Worm (Caenorhabditis elegans) whole organism, young adult: ENCODE data around the gene plx-1.
A peak's percentile ranks its signal among the peaks of the same experiment; 100 is the strongest.

Source experiments
- B0019.2 ChIP-seq: fragments of 200-800 bp; sonication (Bioruptor generic); conservative IDR thresholded peaks from 2 replicates; pipeline ENCODE4 v1.3.6; 2022; ENCODE audit warnings: missing genetic modification reagents, missing genetic modification characterization, missing compliant biosample characterization
- C06A6.2 ChIP-seq: fragments of 200-800 bp; sonication (Bioruptor generic); conservative IDR thresholded peaks from 2 replicates; pipeline ENCODE4 v1.3.6; 2022; ENCODE audit warnings: missing genetic modification characterization, missing compliant biosample characterization
- C17E4.6 ChIP-seq: fragments of 200-800 bp; sonication (Bioruptor generic); IDR thresholded peaks from 2 replicates; pipeline ENCODE4 v1.3.6; 2022; ENCODE audit warnings: missing genetic modification reagents, missing genetic modification characterization, missing compliant biosample characterization
- F22D6.2 ChIP-seq: sonication (generic microtip); optimal IDR thresholded peaks from 2 replicates; lab custom pipeline; 2016; ENCODE audit warnings: mild to moderate bottlenecking, missing genetic modification characterization, missing compliant biosample characterization
- F23B12.7 ChIP-seq: sonication (generic microtip); optimal IDR thresholded peaks from 2 replicates; lab custom pipeline; 2017; ENCODE audit warnings: missing genetic modification characterization, mild to moderate bottlenecking, missing compliant biosample characterization, antibody characterized with exemption, moderate library complexity; ENCODE audit not compliant: insufficient read depth
- F33H1.4 ChIP-seq: fragments of 200-800 bp; sonication (Bioruptor generic); IDR thresholded peaks from 2 replicates; pipeline ENCODE4 v1.3.6; 2022; ENCODE audit warnings: missing genetic modification reagents, missing genetic modification characterization, missing compliant biosample characterization
- K12H6.12 ChIP-seq: fragments of 200-800 bp; sonication (Bioruptor generic); optimal IDR thresholded peaks from 2 replicates; lab custom pipeline; 2018; ENCODE audit warnings: mild to moderate bottlenecking, missing genetic modification characterization, missing compliant biosample characterization
- T26A5.8 ChIP-seq: sonication (generic microtip); optimal IDR thresholded peaks from 2 replicates; lab custom pipeline; 2016; ENCODE audit warnings: missing genetic modification characterization, missing compliant biosample characterization
- Y53G8AR.9 ChIP-seq: fragments of 200-800 bp; sonication (Bioruptor generic); conservative IDR thresholded peaks from 2 replicates; pipeline ENCODE4 v1.3.6; 2022; ENCODE audit warnings: missing genetic modification reagents, missing genetic modification characterization, missing compliant biosample characterization
- Y56A3A.18 ChIP-seq: fragments of 200-800 bp; sonication (Bioruptor generic); IDR thresholded peaks from 2 replicates; pipeline ENCODE4 v1.3.6; 2022; ENCODE audit warnings: missing genetic modification reagents, missing genetic modification characterization, missing compliant biosample characterization
- Y95B8A.8 ChIP-seq: fragments of 200-800 bp; sonication (Bioruptor generic); IDR thresholded peaks from 2 replicates; pipeline ENCODE4 v1.3.6; 2022; ENCODE audit warnings: missing genetic modification reagents, missing genetic modification characterization, missing compliant biosample characterization
- ZK185.1 ChIP-seq: sonication (generic microtip); optimal IDR thresholded peaks from 2 replicates; lab custom pipeline; 2016; ENCODE audit warnings: mild to moderate bottlenecking, missing genetic modification characterization, missing compliant biosample characterization; ENCODE audit not compliant: poor library complexity, severe bottlenecking
- ama-1 ChIP-seq, 3 experiments: fragments of 150-350 bp in 1 of 3; sonication (generic microtip) in 2 of 3; optimal IDR thresholded peaks; 2 replicates each; lab custom pipeline; 2014 to 2018; ENCODE audit warnings: missing biosample characterization in 2 of 3, missing genetic modification characterization in 2 of 3, missing genetic modification reagents in 2 of 3
- atf-7 ChIP-seq: sonication (generic microtip); optimal IDR thresholded peaks from 2 replicates; lab custom pipeline; 2017; ENCODE audit warnings: mild to moderate bottlenecking, missing genetic modification characterization, missing compliant biosample characterization
- ceh-58 ChIP-seq: fragments of 200-800 bp; sonication (Bioruptor generic); IDR thresholded peaks from 2 replicates; pipeline ENCODE4 v1.3.6; 2022; ENCODE audit warnings: missing genetic modification characterization, missing compliant biosample characterization
- ceh-79 ChIP-seq: sonication (generic microtip); optimal IDR thresholded peaks from 2 replicates; lab custom pipeline; 2017; ENCODE audit warnings: mild to moderate bottlenecking, missing genetic modification characterization, missing compliant biosample characterization
- ceh-91 ChIP-seq: fragments of 200-800 bp; sonication (Bioruptor generic); IDR thresholded peaks from 2 replicates; pipeline ENCODE4 v1.3.6; 2022; ENCODE audit warnings: missing genetic modification reagents, missing genetic modification characterization, missing compliant biosample characterization
- die-1 ChIP-seq: sonication (generic microtip); optimal IDR thresholded peaks from 2 replicates; lab custom pipeline; 2016; ENCODE audit warnings: missing genotype, mild to moderate bottlenecking, missing genetic modification characterization, missing compliant biosample characterization
- dox-1 ChIP-seq: fragments of 200-800 bp; sonication (Bioruptor generic); IDR thresholded peaks from 2 replicates; pipeline ENCODE4 v1.3.6; 2022; ENCODE audit warnings: missing genetic modification reagents, missing genetic modification characterization, missing compliant biosample characterization
- dpff-1 ChIP-seq: sonication (generic microtip); optimal IDR thresholded peaks from 2 replicates; lab custom pipeline; 2017; ENCODE audit warnings: mild to moderate bottlenecking, missing genetic modification characterization, missing compliant biosample characterization
- efl-1 ChIP-seq: fragments of 150-350 bp; optimal IDR thresholded peaks from 2 replicates; lab custom pipeline; 2014; ENCODE audit warnings: missing biosample characterization, missing genetic modification reagents, missing genetic modification characterization
- egrh-3 ChIP-seq: fragments of 200-800 bp; sonication (Bioruptor generic); IDR thresholded peaks from 2 replicates; pipeline ENCODE4 v1.3.6; 2022; ENCODE audit warnings: missing genetic modification reagents, missing genetic modification characterization, missing compliant biosample characterization
- fkh-3 ChIP-seq: sonication (generic microtip); optimal IDR thresholded peaks from 2 replicates; lab custom pipeline; 2016; ENCODE audit warnings: mild to moderate bottlenecking, missing genetic modification characterization, missing compliant biosample characterization
- him-1 ChIP-seq: sonication (generic microtip); optimal IDR thresholded peaks from 2 replicates; lab custom pipeline; 2016; ENCODE audit warnings: missing genotype, missing genetic modification reagents, missing genetic modification characterization, missing compliant biosample characterization
- hlh-12 ChIP-seq: sonication (generic microtip); optimal IDR thresholded peaks from 2 replicates; lab custom pipeline; 2016; ENCODE audit warnings: missing genetic modification characterization, missing compliant biosample characterization
- lin-26 ChIP-seq: fragments of 200-800 bp; sonication (Bioruptor generic); IDR thresholded peaks from 2 replicates; pipeline ENCODE4 v1.3.6; 2022; ENCODE audit warnings: missing genetic modification reagents, missing genetic modification characterization, missing compliant biosample characterization
- lin-40 ChIP-seq: sonication (generic microtip); optimal IDR thresholded peaks from 2 replicates; lab custom pipeline; 2016; ENCODE audit warnings: missing genetic modification characterization, mild to moderate bottlenecking, missing compliant biosample characterization, missing genotype, missing genetic modification reagents
- lsl-1 ChIP-seq: fragments of 200-800 bp; sonication (Bioruptor generic); optimal IDR thresholded peaks from 2 replicates; lab custom pipeline; 2018; ENCODE audit warnings: mild to moderate bottlenecking, missing genetic modification characterization, moderate library complexity, missing compliant biosample characterization
- madf-3 ChIP-seq: fragments of 200-800 bp; sonication (Bioruptor generic); IDR thresholded peaks from 2 replicates; pipeline ENCODE4 v1.3.6; 2022; ENCODE audit warnings: missing genetic modification reagents, missing genetic modification characterization, missing compliant biosample characterization
- madf-6 ChIP-seq: fragments of 200-800 bp; sonication (Bioruptor generic); IDR thresholded peaks from 2 replicates; pipeline ENCODE4 v1.3.6; 2022; ENCODE audit warnings: missing genetic modification reagents, missing genetic modification characterization, missing compliant biosample characterization
- mel-28 ChIP-seq: sonication (generic microtip); optimal IDR thresholded peaks from 2 replicates; lab custom pipeline; 2016; ENCODE audit warnings: borderline replicate concordance, mild to moderate bottlenecking, missing genetic modification characterization, missing compliant biosample characterization
- nhr-27 ChIP-seq: fragments of 200-800 bp; sonication (Bioruptor generic); optimal IDR thresholded peaks from 2 replicates; lab custom pipeline; 2018; ENCODE audit warnings: mild to moderate bottlenecking, missing genetic modification characterization, moderate library complexity, missing compliant biosample characterization
- nhr-90 ChIP-seq: sonication (generic microtip); optimal IDR thresholded peaks from 2 replicates; lab custom pipeline; 2016; ENCODE audit warnings: missing genotype, mild to moderate bottlenecking, missing genetic modification characterization, missing compliant biosample characterization
- pbrm-1 ChIP-seq: fragments of 200-800 bp; sonication (Bioruptor generic); IDR thresholded peaks from 2 replicates; pipeline ENCODE4 v1.3.6; 2022; ENCODE audit warnings: missing genetic modification reagents, missing genetic modification characterization, missing compliant biosample characterization
- rec-8 ChIP-seq, 2 experiments: sonication (generic microtip); optimal IDR thresholded peaks; 2 replicates each; lab custom pipeline; 2016; ENCODE audit warnings: mild to moderate bottlenecking in 2 of 2, missing genetic modification characterization in 2 of 2, missing genetic modification reagents in 2 of 2, missing genotype in 2 of 2, missing biosample characterization in 1 of 2, missing compliant biosample characterization in 1 of 2, moderate library complexity in 1 of 2
- rpc-1 ChIP-seq, 2 experiments: fragments of 150-350 bp in 1 of 2; sonication (generic microtip) in 1 of 2; optimal IDR thresholded peaks; 2 replicates each; lab custom pipeline; 2014 to 2018; ENCODE audit warnings: missing biosample characterization in 1 of 2, missing genetic modification characterization in 1 of 2, missing genetic modification reagents in 1 of 2, missing genotype in 1 of 2
- snpc-1.1 ChIP-seq: sonication (generic microtip); optimal IDR thresholded peaks from 2 replicates; lab custom pipeline; 2017; ENCODE audit warnings: missing genetic modification characterization, mild to moderate bottlenecking, missing compliant biosample characterization, antibody characterized with exemption, moderate library complexity, missing genotype, missing genetic modification reagents; ENCODE audit not compliant: insufficient read depth
- snpc-1.3 ChIP-seq: sonication (generic microtip); optimal IDR thresholded peaks from 2 replicates; lab custom pipeline; 2017; ENCODE audit warnings: missing genetic modification characterization, mild to moderate bottlenecking, missing compliant biosample characterization, antibody characterized with exemption, moderate library complexity, missing genotype, missing genetic modification reagents; ENCODE audit not compliant: insufficient read depth
- snpc-3.4 ChIP-seq: sonication (generic microtip); optimal IDR thresholded peaks from 2 replicates; lab custom pipeline; 2017; ENCODE audit warnings: missing genetic modification characterization, mild to moderate bottlenecking, missing compliant biosample characterization, antibody characterized with exemption, moderate library complexity, missing genotype, missing genetic modification reagents
- snpc-4 ChIP-seq, 5 experiments: fragments of 150-350 bp in 1 of 5; sonication (generic microtip) in 4 of 5; optimal IDR thresholded peaks; 2 replicates each; lab custom pipeline; 2014 to 2018; ENCODE audit warnings: missing genetic modification characterization in 5 of 5, missing biosample characterization in 3 of 5, antibody characterized with exemption in 2 of 5, mild to moderate bottlenecking in 2 of 5, missing compliant biosample characterization in 2 of 5, missing genotype in 2 of 5, moderate library complexity in 2 of 5, missing genetic modification reagents in 1 of 5
- sptf-2 ChIP-seq: fragments of 200-800 bp; sonication (Bioruptor generic); optimal IDR thresholded peaks from 2 replicates; lab custom pipeline; 2018; ENCODE audit warnings: mild to moderate bottlenecking, missing genetic modification characterization, missing compliant biosample characterization
- tbx-9 ChIP-seq: sonication (generic microtip); optimal IDR thresholded peaks from 2 replicates; lab custom pipeline; 2016; ENCODE audit warnings: borderline replicate concordance, missing genetic modification characterization, inconsistent platforms, missing compliant biosample characterization
- ztf-22 ChIP-seq: fragments of 200-800 bp; sonication (Bioruptor generic); optimal IDR thresholded peaks from 2 replicates; lab custom pipeline; 2018; ENCODE audit warnings: mild to moderate bottlenecking, missing genetic modification characterization, moderate library complexity, missing compliant biosample characterization
- ztf-3 ChIP-seq: fragments of 200-800 bp; sonication (Bioruptor generic); optimal IDR thresholded peaks from 2 replicates; lab custom pipeline; 2018; ENCODE audit warnings: mild to moderate bottlenecking, missing genetic modification characterization, missing compliant biosample characterization
- ztf-6 ChIP-seq: fragments of 200-800 bp; sonication (Bioruptor generic); IDR thresholded peaks from 2 replicates; pipeline ENCODE4 v1.3.6; 2022; ENCODE audit warnings: missing genetic modification reagents, missing genetic modification characterization, missing compliant biosample characterization

plx-1 gene

DNA sequence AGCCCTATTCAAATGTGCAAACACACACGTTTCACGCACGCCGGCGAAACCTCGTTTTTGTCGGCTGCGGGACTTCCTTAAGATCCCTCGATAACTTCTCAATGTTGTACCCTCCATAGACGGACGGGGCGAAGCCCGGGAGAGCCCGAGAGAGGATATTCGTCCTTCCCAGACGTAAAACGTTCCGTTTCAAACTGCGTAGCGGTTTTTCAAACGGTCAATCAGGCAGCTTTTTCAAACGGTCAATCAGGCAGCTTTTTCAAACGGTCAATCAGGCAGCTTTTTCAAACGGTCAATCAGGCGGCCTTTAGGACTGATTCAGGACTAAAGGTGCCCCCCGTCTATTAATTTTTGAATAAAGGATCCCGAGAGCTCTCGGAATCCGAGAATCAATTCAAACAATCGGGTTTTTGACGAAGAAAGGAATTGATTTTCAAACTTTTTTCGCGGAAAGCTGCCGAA, 31.9 kb downstream of the plx-1 start (continued):
- TF ChIP-seq hlh-12 (tag; lab: Kevin White, UChicago) (peak; percentile 6), lsl-1 (GFP tag; lab: Kevin White, UChicago) (peak; percentile 85), C06A6.2 (GFP tag; lab: Robert Waterston, UW) (no peak), him-1 (tag; lab: Kevin White, UChicago) (peak; percentile 80), Y95B8A.8 (GFP tag; lab: Robert Waterston, UW) (peak; percentile 87), C17E4.6 (GFP tag; lab: Robert Waterston, UW) (peak; percentile 84), pbrm-1 (GFP tag; lab: Robert Waterston, UW) (peak; percentile 96), lin-26 (GFP tag; lab: Robert Waterston, UW) (peak; percentile 93), ztf-6 (GFP tag; lab: Robert Waterston, UW) (no peak), dpff-1 (peak; percentile 83), egrh-3 (GFP tag; lab: Robert Waterston, UW) (peak; percentile 35; the same call in 1 of the 2 replicates), ama-1 (optimal IDR thresholded peaks at IDR 0.05; lab: Kevin White, UChicago) (peak; percentile 85), ama-1 (GFP tag; optimal IDR thresholded peaks at IDR 0.05; lab: Kevin White, UChicago) (peak in 1 of 2 experiments; percentile 91), tbx-9 (peak; percentile 10), ztf-3 (no peak), die-1 (tag; lab: Kevin White, UChicago) (peak; percentile 71), snpc-3.4 (tag; lab: Kevin White, UChicago) (peak; percentile 98), nhr-90 (tag; lab: Kevin White, UChicago) (peak; percentile 56), ztf-22 (GFP tag; lab: Kevin White, UChicago) (no peak), fkh-3 (tag; lab: Kevin White, UChicago) (no peak), Y53G8AR.9 (GFP tag; lab: Robert Waterston, UW) (peak; percentile 41; the same call in 1 of the 2 replicates), snpc-1.3 (tag; lab: Kevin White, UChicago) (peak; percentile 97), K12H6.12 (tag; lab: Kevin White, UChicago) (peak; percentile 37), atf-7 (tag; lab: Kevin White, UChicago) (no peak), nhr-27 (tag; lab: Kevin White, UChicago) (no peak), lin-40 (tag; lab: Kevin White, UChicago) (no peak), madf-3 (GFP tag; lab: Robert Waterston, UW) (peak; percentile 89), ceh-91 (GFP tag; lab: Robert Waterston, UW) (peak; percentile 82; the same call in 1 of the 2 replicates), ZK185.1 (no peak), B0019.2 (GFP tag; lab: Robert Waterston, UW) (peak; percentile 76), rpc-1 (optimal IDR thresholded peaks at IDR 0.05; lab: Kevin White, UChicago) (no peak), rpc-1 (tag; optimal IDR thresholded peaks at IDR 0.05; lab: Kevin White, UChicago) (peak; percentile 5), madf-6 (GFP tag; lab: Robert Waterston, UW) (peak; percentile 89), efl-1 (peak; percentile 62), rec-8 (tag; optimal IDR thresholded peaks at IDR 0.05; lab: Kevin White, UChicago) (peak; percentile 20 to 80), T26A5.8 (tag; lab: Kevin White, UChicago) (peak; percentile 66), snpc-1.1 (tag; lab: Kevin White, UChicago) (peak; percentile 98), F33H1.4 (peak; percentile 79), F23B12.7 (tag; lab: Kevin White, UChicago) (peak; percentile 53), Y56A3A.18 (GFP tag; lab: Robert Waterston, UW) (no peak; the same call in 1 of the 2 replicates), F22D6.2 (no peak), dox-1 (peak; percentile 97), ceh-79 (tag; lab: Kevin White, UChicago) (peak; percentile 79), mel-28 (peak; percentile 11), snpc-4 (GFP tag; optimal IDR thresholded peaks at IDR 0.05; lab: Kevin White, UChicago) (peak; percentile 97), snpc-4 (tag; optimal IDR thresholded peaks at IDR 0.05; lab: Kevin White, UChicago) (peak; percentile 97 to 99 (median 98)), sptf-2 (GFP tag; lab: Kevin White, UChicago) (peak; percentile 89), ceh-58 (GFP tag; lab: Robert Waterston, UW) (0 out of 2 replicates have a peak, but pooled peaks have one; percentile 52)
